Worm (Caenorhabditis elegans) whole organism, L2 larva: Measurements from ENCODE around the gene ZK792.1.

Experiments used
- C34F6.9 ChIP-seq: fragments of 150-350 bp; optimal IDR thresholded peaks from 2 replicates; lab custom pipeline; 2014; ENCODE audit warnings: missing biosample characterization, missing genetic modification characterization
- F13H6.1 ChIP-seq: sonication (generic microtip); optimal IDR thresholded peaks from 2 replicates; lab custom pipeline; 2016; ENCODE audit warnings: missing genetic modification characterization, missing compliant biosample characterization
- R02D3.7 ChIP-seq: fragments of 150-350 bp; optimal IDR thresholded peaks from 2 replicates; lab custom pipeline; 2014; ENCODE audit warnings: missing biosample characterization, missing genetic modification characterization
- Y55F3AM.14 ChIP-seq: fragments of 200-800 bp; sonication (Bioruptor generic); optimal IDR thresholded peaks from 2 replicates; lab custom pipeline; 2018; ENCODE audit warnings: mild to moderate bottlenecking, missing genetic modification characterization, missing compliant biosample characterization
- alr-1 ChIP-seq: fragments of 150-350 bp; optimal IDR thresholded peaks from 2 replicates; lab custom pipeline; 2014; ENCODE audit warnings: missing biosample characterization, missing genetic modification characterization
- blmp-1 ChIP-seq: sonication (generic microtip); optimal IDR thresholded peaks from 2 replicates; lab custom pipeline; 2017; ENCODE audit warnings: missing genetic modification characterization, mild to moderate bottlenecking, missing compliant biosample characterization, antibody characterized with exemption, moderate library complexity; ENCODE audit not compliant: insufficient read depth
- ceh-82 ChIP-seq: fragments of 150-350 bp; optimal IDR thresholded peaks from 2 replicates; lab custom pipeline; 2014; ENCODE audit warnings: missing biosample characterization, missing genetic modification characterization
- elt-1 ChIP-seq: fragments of 150-350 bp; optimal IDR thresholded peaks from 2 replicates; lab custom pipeline; 2014; ENCODE audit warnings: missing biosample characterization, missing genetic modification characterization
- elt-3 ChIP-seq: sonication (generic microtip); optimal IDR thresholded peaks from 2 replicates; lab custom pipeline; 2017; ENCODE audit warnings: missing biosample characterization, missing genetic modification characterization
- fos-1 ChIP-seq: fragments of 150-350 bp; optimal IDR thresholded peaks from 2 replicates; lab custom pipeline; 2014; ENCODE audit warnings: missing biosample characterization, missing genetic modification characterization
- gmeb-1 ChIP-seq: fragments of 150-350 bp; optimal IDR thresholded peaks from 2 replicates; lab custom pipeline; 2014; ENCODE audit warnings: missing biosample characterization, missing genetic modification characterization
- lin-11 ChIP-seq: fragments of 150-350 bp; sonication (generic microtip); optimal IDR thresholded peaks from 2 replicates; lab custom pipeline; 2014; ENCODE audit warnings: missing biosample characterization, missing genetic modification characterization, inconsistent platforms, mixed read lengths
- lin-13 ChIP-seq: fragments of 150-350 bp; optimal IDR thresholded peaks from 2 replicates; lab custom pipeline; 2014; ENCODE audit warnings: missing biosample characterization, missing genetic modification reagents, missing genetic modification characterization
- lin-39 ChIP-seq: fragments of 150-350 bp; optimal IDR thresholded peaks from 2 replicates; lab custom pipeline; 2014; ENCODE audit warnings: missing biosample characterization, missing genetic modification reagents, missing genetic modification characterization
- lsy-2 ChIP-seq, 2 experiments: fragments of 150-350 bp in 1 of 2; sonication (generic microtip) in 1 of 2; optimal IDR thresholded peaks; 2 replicates each; lab custom pipeline; 2014 to 2017; ENCODE audit warnings: missing biosample characterization in 2 of 2, missing genetic modification characterization in 2 of 2
- mab-5 ChIP-seq: fragments of 150-350 bp; optimal IDR thresholded peaks from 2 replicates; lab custom pipeline; 2014; ENCODE audit warnings: missing biosample characterization, missing genetic modification characterization
- mbf-1 ChIP-seq: sonication (generic microtip); optimal IDR thresholded peaks from 2 replicates; lab custom pipeline; 2017; ENCODE audit warnings: missing biosample characterization, missing genetic modification characterization
- mdl-1 ChIP-seq, 2 experiments: fragments of 150-350 bp in 1 of 2; sonication (generic microtip) in 1 of 2; optimal IDR thresholded peaks; 2 replicates each; lab custom pipeline; 2017; ENCODE audit warnings: missing biosample characterization in 2 of 2, missing genetic modification characterization in 2 of 2
- nhr-10 ChIP-seq: sonication (generic microtip); optimal IDR thresholded peaks from 2 replicates; lab custom pipeline; 2017; ENCODE audit warnings: missing biosample characterization, missing genetic modification characterization
- nhr-11 ChIP-seq: fragments of 150-350 bp; optimal IDR thresholded peaks from 2 replicates; lab custom pipeline; 2014; ENCODE audit warnings: missing biosample characterization, missing genetic modification characterization
- nhr-21 ChIP-seq: fragments of 150-350 bp; optimal IDR thresholded peaks from 2 replicates; lab custom pipeline; 2014; ENCODE audit warnings: missing biosample characterization, missing genetic modification characterization
- nhr-23 ChIP-seq: fragments of 150-350 bp; optimal IDR thresholded peaks from 2 replicates; lab custom pipeline; 2014; ENCODE audit warnings: missing biosample characterization, missing genetic modification reagents, missing genetic modification characterization
- nhr-25 ChIP-seq: fragments of 150-350 bp; sonication (generic microtip); optimal IDR thresholded peaks from 3 replicates; lab custom pipeline; 2014; ENCODE audit warnings: missing biosample characterization, missing genetic modification characterization
- nhr-6 ChIP-seq: fragments of 150-350 bp; optimal IDR thresholded peaks from 2 replicates; lab custom pipeline; 2014; ENCODE audit warnings: missing biosample characterization, missing genetic modification characterization
- nhr-77 ChIP-seq: fragments of 150-350 bp; optimal IDR thresholded peaks from 2 replicates; lab custom pipeline; 2014; ENCODE audit warnings: missing biosample characterization, missing genetic modification characterization
- peb-1 ChIP-seq: fragments of 150-350 bp; optimal IDR thresholded peaks from 2 replicates; lab custom pipeline; 2014; ENCODE audit warnings: missing biosample characterization, missing genetic modification characterization
- skn-1 ChIP-seq: sonication (generic microtip); optimal IDR thresholded peaks from 2 replicates; lab custom pipeline; 2017; ENCODE audit warnings: missing biosample characterization, missing genetic modification characterization
- sma-3 ChIP-seq: sonication (generic microtip); optimal IDR thresholded peaks from 2 replicates; lab custom pipeline; 2016; ENCODE audit warnings: missing genetic modification reagents, missing genetic modification characterization, missing compliant biosample characterization
- sma-9 ChIP-seq, 2 experiments: fragments of 150-350 bp in 1 of 2; sonication (generic microtip) in 1 of 2; optimal IDR thresholded peaks; 2 replicates each; lab custom pipeline; 2014 to 2016; ENCODE audit warnings: missing genetic modification characterization in 2 of 2, mild to moderate bottlenecking in 1 of 2, missing biosample characterization in 1 of 2, missing compliant biosample characterization in 1 of 2, missing genetic modification reagents in 1 of 2, moderate library complexity in 1 of 2
- snpc-4 ChIP-seq: fragments of 150-350 bp; optimal IDR thresholded peaks from 2 replicates; lab custom pipeline; 2014; ENCODE audit warnings: missing biosample characterization, missing genetic modification characterization
- unc-39 ChIP-seq: fragments of 150-350 bp; optimal IDR thresholded peaks from 2 replicates; lab custom pipeline; 2014; ENCODE audit warnings: missing biosample characterization, missing genetic modification characterization
- unc-55 ChIP-seq: fragments of 150-350 bp; sonication (generic microtip); optimal IDR thresholded peaks from 3 replicates; lab custom pipeline; 2014; ENCODE audit warnings: missing biosample characterization, missing genetic modification reagents, missing genetic modification characterization
- ztf-1 ChIP-seq: fragments of 200-800 bp; sonication (Bioruptor generic); conservative IDR thresholded peaks from 2 replicates; pipeline ENCODE4 v1.3.6; 2022; ENCODE audit warnings: missing genetic modification characterization, missing compliant biosample characterization
- ztf-4 ChIP-seq: fragments of 150-350 bp; optimal IDR thresholded peaks from 2 replicates; lab custom pipeline; 2014; ENCODE audit warnings: missing biosample characterization, missing genetic modification characterization

Gene ZK792.1

DNA sequence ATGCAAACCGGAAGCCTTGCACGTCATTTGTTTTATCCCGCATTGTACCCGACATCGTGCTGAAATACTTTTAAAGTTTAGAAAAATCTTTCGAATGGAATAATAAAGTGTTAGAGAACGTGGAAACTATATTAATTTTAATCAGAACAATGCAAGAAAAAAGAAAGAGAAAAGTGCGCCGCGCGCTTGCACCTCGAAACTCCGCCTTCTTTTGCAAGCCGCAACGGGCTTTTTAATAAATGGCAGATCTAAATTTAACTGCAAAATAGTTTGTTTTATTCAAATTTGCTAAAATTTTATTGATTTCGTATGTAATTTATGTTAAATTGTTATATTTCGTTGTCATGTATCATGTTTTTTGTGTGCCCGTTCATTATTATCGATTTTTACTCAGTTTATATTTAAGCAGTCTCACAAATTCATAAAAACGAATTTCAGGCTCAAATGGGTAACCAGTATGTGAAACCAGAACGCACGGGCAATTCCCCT lies 7.6 kb upstream of the ZK792.1 start, which contains the start of the genes acl-3 and ndub-6:
acl-3 (minus strand) TSS at position 59 of the 489 bp plus-strand sequence.
ndub-6 (plus strand) TSS at position 439 of the 489 bp plus-strand sequence.
- no peak for TF ChIP-seq blmp-1 (tag; lab: Kevin White, UChicago)
- TF ChIP-seq C34F6.9 (tag; lab: Kevin White, UChicago): peak; percentile 8
- TF ChIP-seq lsy-2 (tag; optimal IDR thresholded peaks at IDR 0.05; lab: Kevin White, UChicago): peak in 1 of 2 experiments; percentile 14
- TF ChIP-seq, all 48 proteins: peak for 2

DNA sequence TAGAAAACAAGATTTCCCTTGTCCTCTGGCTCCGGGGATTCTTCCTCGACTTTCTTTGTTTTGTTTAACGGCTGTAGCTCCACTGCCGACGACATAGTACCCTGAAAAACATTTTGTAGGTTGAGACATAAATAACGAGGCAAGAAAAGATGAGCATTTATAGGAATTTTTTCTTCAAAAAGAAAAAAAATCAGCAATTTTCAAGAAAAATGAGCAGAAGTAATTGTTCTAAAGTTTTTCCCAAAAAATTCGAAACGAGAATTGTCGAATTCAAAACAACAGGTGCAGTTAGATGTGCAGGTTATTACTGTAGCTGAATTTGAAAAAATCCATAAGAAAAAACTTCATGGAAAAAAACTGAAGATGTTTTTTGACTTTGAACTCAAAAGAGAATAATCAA lies 4.3 kb upstream of the ZK792.1 start, which contains the start of gene ent-1:
ent-1 (minus strand) TSS at position 101 of the 400 bp plus-strand sequence.
- TF ChIP-seq lsy-2 (tag; optimal IDR thresholded peaks at IDR 0.05; lab: Kevin White, UChicago) (peak in 1 of 2 experiments; percentile 4), snpc-4 (tag; lab: Kevin White, UChicago) (no peak), alr-1 (tag; lab: Kevin White, UChicago) (no peak), skn-1 (tag; lab: Kevin White, UChicago) (no peak), unc-55 (no peak), ztf-4 (tag; lab: Kevin White, UChicago) (no peak), nhr-25 (tag; lab: Kevin White, UChicago) (no peak)

DNA sequence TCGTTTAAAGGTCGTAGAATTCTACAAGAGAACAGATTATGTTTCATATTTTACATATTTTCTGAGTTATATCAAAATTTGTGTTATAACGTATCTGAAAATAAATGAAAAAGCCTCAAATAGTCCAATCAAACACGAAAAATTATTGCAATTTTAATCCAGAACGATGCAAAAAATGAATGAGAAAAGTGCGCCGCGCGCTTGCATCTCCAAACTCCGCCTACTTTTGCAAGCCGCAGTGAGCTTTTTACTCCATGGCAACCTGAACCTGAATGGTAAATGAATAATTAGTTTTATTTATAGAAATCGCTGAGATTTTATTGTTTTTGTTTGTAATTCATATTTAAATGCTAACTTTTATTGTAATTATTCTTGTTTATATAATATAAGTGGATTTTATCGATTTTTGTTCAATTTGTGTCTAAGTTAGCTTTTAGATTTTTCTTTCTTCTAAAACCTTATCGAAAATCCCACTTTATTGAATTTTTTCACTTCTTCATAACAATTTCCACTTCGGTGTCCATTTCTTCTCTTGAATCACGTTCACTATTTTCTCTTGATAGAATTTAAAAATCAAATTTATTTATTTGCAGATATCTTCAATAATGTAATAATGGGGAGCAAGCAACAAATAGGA lies 3.4 kb upstream of the ZK792.1 start, which contains the start of gene ZK809.5:
ZK809.5 (plus strand) TSS at position 587 of the 637 bp plus-strand sequence.
- peak; percentile 16 for TF ChIP-seq lin-11 (tag; lab: Kevin White, UChicago)
- TF ChIP-seq peb-1 (tag; lab: Kevin White, UChicago): no peak
- peak in 1 of 2 experiments; percentile 23 for TF ChIP-seq lsy-2 (tag; optimal IDR thresholded peaks at IDR 0.05; lab: Kevin White, UChicago)
- peak; percentile 37 for TF ChIP-seq unc-55

DNA sequence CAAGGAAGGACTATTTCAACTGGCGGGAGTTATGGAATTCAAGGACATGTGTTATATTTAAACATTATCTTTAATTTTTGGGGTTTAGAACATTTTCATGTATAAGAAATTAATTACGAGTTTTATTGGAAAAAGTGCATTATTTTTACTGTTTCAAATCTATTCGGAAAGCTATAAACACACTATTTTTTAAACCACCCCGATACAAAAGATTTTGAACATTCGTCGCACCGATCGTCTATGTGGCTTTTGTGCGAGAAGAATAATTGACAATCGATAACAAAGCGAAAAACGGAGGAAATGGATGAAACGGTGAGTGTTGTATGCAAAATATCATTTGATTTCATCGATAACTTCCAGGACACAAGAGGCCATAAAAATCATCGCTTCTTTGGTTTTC lies 5.4 kb downstream of the ZK792.1 start, which contains the start of gene ZK809.9:
ZK809.9 (plus strand) TSS at position 301 of the 400 bp plus-strand sequence.
- TF ChIP-seq peb-1 (tag; lab: Kevin White, UChicago): no peak
- TF ChIP-seq lin-13: no peak
- TF ChIP-seq elt-1 (tag; lab: Kevin White, UChicago): no peak
- TF ChIP-seq F13H6.1 (tag; lab: Kevin White, UChicago): no peak
- TF ChIP-seq ztf-4 (tag; lab: Kevin White, UChicago): no peak
- no peak for TF ChIP-seq ztf-1
- TF ChIP-seq nhr-77: no peak
- no peak for TF ChIP-seq gmeb-1
- TF ChIP-seq nhr-11 (tag; lab: Kevin White, UChicago): no peak
- no peak for TF ChIP-seq nhr-23 (tag; lab: Kevin White, UChicago)

DNA sequence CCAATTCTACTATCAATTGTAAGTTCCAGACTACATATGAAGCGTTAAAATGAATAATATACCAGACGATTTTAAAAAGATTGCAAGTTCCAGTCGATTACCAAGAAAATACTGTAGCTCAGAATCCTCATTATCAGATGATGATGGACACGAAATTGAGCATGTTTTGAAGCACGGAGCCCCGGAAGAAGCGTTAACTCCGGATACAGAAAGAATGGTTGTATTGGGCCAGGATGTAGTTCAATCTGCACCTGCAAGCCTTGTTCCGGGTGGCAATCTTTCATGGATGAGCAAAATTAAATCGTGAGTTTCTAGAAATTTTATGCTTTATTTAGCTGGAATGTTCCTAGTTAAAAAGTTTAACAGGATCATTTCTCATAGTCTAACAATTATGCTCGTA lies 8.4 kb downstream of the ZK792.1 start, which contains the start of gene atg-4.2:
atg-4.2 (plus strand) TSS at position 24 of the 400 bp plus-strand sequence.
- TF ChIP-seq lsy-2 (tag; optimal IDR thresholded peaks at IDR 0.05; lab: Kevin White, UChicago) (no peak), nhr-21 (tag; lab: Kevin White, UChicago) (no peak), lin-11 (tag; lab: Kevin White, UChicago) (no peak), mbf-1 (tag; lab: Kevin White, UChicago) (no peak), Y55F3AM.14 (no peak), ztf-4 (tag; lab: Kevin White, UChicago) (no peak), sma-9 (GFP tag; optimal IDR thresholded peaks at IDR 0.05; lab: Kevin White, UChicago) (no peak), sma-9 (tag; optimal IDR thresholded peaks at IDR 0.05; lab: Kevin White, UChicago) (no peak), mab-5 (no peak), C34F6.9 (tag; lab: Kevin White, UChicago) (no peak)

DNA sequence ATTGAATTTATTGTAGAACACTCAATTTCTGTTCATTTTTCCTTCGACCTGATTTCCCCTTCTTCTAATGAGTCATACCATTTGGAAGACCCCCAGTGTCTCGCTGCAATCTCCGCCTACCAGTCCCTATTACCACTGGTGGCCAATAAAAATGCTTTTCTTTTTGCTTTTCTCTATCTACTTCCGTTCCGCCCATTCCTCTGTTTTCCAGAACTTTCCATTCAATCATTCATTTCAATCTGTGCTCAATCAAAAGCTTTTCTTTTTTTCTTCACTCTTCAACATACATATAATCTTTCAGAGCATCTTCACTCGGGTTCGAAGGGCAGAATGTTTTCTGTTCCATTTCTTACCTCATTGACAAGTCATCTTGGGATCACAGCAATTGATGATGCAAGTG lies 13.9 kb downstream of the ZK792.1 start, which contains the start of gene inx-8:
inx-8 (plus strand) TSS at position 301 of the 400 bp plus-strand sequence.
- TF ChIP-seq unc-39: no peak
- TF ChIP-seq, all 48 proteins: peak for 0

DNA sequence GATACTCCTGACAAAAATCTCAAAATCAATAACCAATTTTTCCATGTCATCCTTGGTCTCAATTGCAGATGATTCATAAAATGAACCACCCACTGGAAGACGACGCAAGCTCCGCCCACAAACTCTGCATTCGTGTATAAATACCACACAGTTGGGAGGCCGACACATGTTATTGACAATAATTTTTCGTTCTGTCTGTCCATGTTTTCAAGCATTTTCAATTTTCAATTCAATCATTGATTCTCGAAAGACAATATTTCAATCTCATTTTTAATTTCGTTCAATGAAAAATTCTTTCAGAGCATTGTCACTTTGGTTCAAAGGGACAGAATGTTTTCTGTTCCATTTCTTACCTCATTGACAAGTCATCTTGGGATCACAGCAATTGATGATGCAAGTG lies 16.4 kb downstream of the ZK792.1 start, which contains the start of gene inx-9:
inx-9 (plus strand) TSS at position 301 of the 400 bp plus-strand sequence.
- TF ChIP-seq peb-1 (tag; lab: Kevin White, UChicago): no peak
- TF ChIP-seq sma-9 (GFP tag; optimal IDR thresholded peaks at IDR 0.05; lab: Kevin White, UChicago): no peak
- no peak for TF ChIP-seq sma-9 (tag; optimal IDR thresholded peaks at IDR 0.05; lab: Kevin White, UChicago)
- no peak for TF ChIP-seq mbf-1 (tag; lab: Kevin White, UChicago)
- TF ChIP-seq elt-3 (tag; lab: Kevin White, UChicago): no peak
- no peak for TF ChIP-seq ceh-82
- TF ChIP-seq mdl-1 (tag; optimal IDR thresholded peaks at IDR 0.05; lab: Kevin White, UChicago): no peak
- no peak for TF ChIP-seq lin-39
- TF ChIP-seq nhr-21 (tag; lab: Kevin White, UChicago): no peak
- no peak for TF ChIP-seq nhr-6
- no peak for TF ChIP-seq ztf-1
- TF ChIP-seq fos-1 (tag; lab: Kevin White, UChicago): no peak
- TF ChIP-seq lsy-2 (tag; optimal IDR thresholded peaks at IDR 0.05; lab: Kevin White, UChicago): no peak
- TF ChIP-seq R02D3.7: no peak
- no peak for TF ChIP-seq gmeb-1
- TF ChIP-seq lin-11 (tag; lab: Kevin White, UChicago): no peak
- no peak for TF ChIP-seq nhr-23 (tag; lab: Kevin White, UChicago)
- no peak for TF ChIP-seq sma-3 (GFP tag; lab: Kevin White, UChicago)
- no peak for TF ChIP-seq elt-1 (tag; lab: Kevin White, UChicago)
- no peak for TF ChIP-seq nhr-77
- no peak for TF ChIP-seq nhr-10
